Worm (Caenorhabditis elegans): ENCODE data around the gene irld-6.

- TF ChIP-seq ceh-36 (tag; optimal IDR thresholded peaks at IDR 0.05), result no peak
- no peak for TF ChIP-seq hmg-4 (GFP tag; optimal IDR thresholded peaks at IDR 0.05)
- TF ChIP-seq B0310.2 (tag; optimal IDR thresholded peaks at IDR 0.05), result no peak
- no peak for TF ChIP-seq tra-4 (tag; optimal IDR thresholded peaks at IDR 0.05)
Observed at ce11 chrV:10730824-10731416, 25.7 kb downstream of the irld-6 start.
